Worm (Caenorhabditis elegans) whole organism, early embryonic: ENCODE results near the gene Y54F10BM.13.

Source experiments
- B0310.2 ChIP-seq: sonication (generic microtip); optimal IDR thresholded peaks from 2 replicates; lab custom pipeline; 2016; ENCODE audit warnings: mild to moderate bottlenecking, missing genetic modification characterization, missing compliant biosample characterization
- F13C5.2 ChIP-seq: sonication (generic microtip); optimal IDR thresholded peaks from 2 replicates; lab custom pipeline; 2017; ENCODE audit warnings: mild to moderate bottlenecking, missing genetic modification characterization, inconsistent platforms, missing compliant biosample characterization
- aly-1 ChIP-seq: sonication (generic microtip); optimal IDR thresholded peaks from 2 replicates; lab custom pipeline; 2016; ENCODE audit warnings: missing genetic modification characterization, missing compliant biosample characterization
- ama-1 ChIP-seq: fragments of 150-350 bp; optimal IDR thresholded peaks from 2 replicates; lab custom pipeline; 2014
- ceh-36 ChIP-seq: sonication (generic microtip); optimal IDR thresholded peaks from 2 replicates; lab custom pipeline; 2016; ENCODE audit warnings: missing genetic modification characterization, inconsistent platforms, missing compliant biosample characterization
- ets-7 ChIP-seq: sonication (generic microtip); optimal IDR thresholded peaks from 2 replicates; lab custom pipeline; 2016; ENCODE audit warnings: missing genotype, missing genetic modification characterization, missing compliant biosample characterization
- flt-1 ChIP-seq: fragments of 200-800 bp; sonication (Bioruptor generic); IDR thresholded peaks from 2 replicates; pipeline ENCODE4 v1.3.6; 2022; ENCODE audit warnings: missing genetic modification characterization, missing compliant biosample characterization
- hmg-4 ChIP-seq: fragments of 200-800 bp; sonication (Bioruptor generic); optimal IDR thresholded peaks from 2 replicates; lab custom pipeline; 2018; ENCODE audit warnings: mild to moderate bottlenecking, missing genetic modification characterization, missing compliant biosample characterization
- pes-1 ChIP-seq: fragments of 200-800 bp; sonication (Bioruptor generic); IDR thresholded peaks from 2 replicates; pipeline ENCODE4 v1.3.6; 2022; ENCODE audit warnings: missing genetic modification reagents, missing genetic modification characterization, missing compliant biosample characterization
- scrt-1 ChIP-seq: fragments of 200-800 bp; sonication (Bioruptor generic); IDR thresholded peaks from 2 replicates; pipeline ENCODE4 v1.3.6; 2022; ENCODE audit warnings: missing genetic modification characterization, missing compliant biosample characterization
- tbx-11 ChIP-seq: fragments of 200-800 bp; sonication (Bioruptor generic); IDR thresholded peaks from 2 replicates; pipeline ENCODE4 v1.3.6; 2022; ENCODE audit warnings: missing genetic modification characterization, missing compliant biosample characterization
- tbx-37 ChIP-seq: fragments of 200-800 bp; sonication (Bioruptor generic); conservative IDR thresholded peaks from 2 replicates; pipeline ENCODE4 v1.3.6; 2022; ENCODE audit warnings: missing genetic modification reagents, missing genetic modification characterization, missing compliant biosample characterization

ce11 chrIII:2281975-2282957 lies 48.6 kb downstream of the Y54F10BM.13 start, which contains the start of gene Y54F10BM.3:
- no peak for TF ChIP-seq ceh-36
- TF ChIP-seq ama-1 (lab: Kevin White, UChicago), result no peak
- TF ChIP-seq ets-7, result no peak
- no peak for TF ChIP-seq tbx-11 (GFP tag; lab: Robert Waterston, UW)
- TF ChIP-seq flt-1, result no peak
- TF ChIP-seq hmg-4 (GFP tag; lab: Kevin White, UChicago), result no peak
- no peak for TF ChIP-seq aly-1 (tag; lab: Kevin White, UChicago)
- no peak for TF ChIP-seq pes-1 (GFP tag; lab: Robert Waterston, UW)
- no peak for TF ChIP-seq tbx-37 (GFP tag; lab: Robert Waterston, UW)
- TF ChIP-seq F13C5.2 (tag; lab: Kevin White, UChicago), result no peak
- TF ChIP-seq B0310.2, result no peak
- TF ChIP-seq scrt-1 (GFP tag; lab: Robert Waterston, UW), result no peak
